Worm (Caenorhabditis elegans) whole organism, L4 larva: ENCODE measurements around the gene C29E4.15.
A peak's percentile ranks its signal among the peaks of the same experiment; 100 is the strongest.

Experiments
- D1046.2 ChIP-seq: fragments of 200-800 bp; sonication (Bioruptor generic); IDR thresholded peaks from 2 replicates; pipeline ENCODE4 v1.3.6; 2022; ENCODE audit warnings: missing genetic modification characterization, missing compliant biosample characterization
- F26F4.8 ChIP-seq: fragments of 200-800 bp; sonication (Bioruptor generic); conservative IDR thresholded peaks from 2 replicates; pipeline ENCODE4 v1.3.6; 2022; ENCODE audit warnings: missing genetic modification characterization, missing compliant biosample characterization
- F44E2.7 ChIP-seq: fragments of 200-800 bp; sonication (Bioruptor generic); IDR thresholded peaks from 2 replicates; pipeline ENCODE4 v2.1.2; 2022; ENCODE audit warnings: missing genetic modification characterization, missing compliant biosample characterization
- aha-1 ChIP-seq: fragments of 150-350 bp; peaks from one replicate; lab custom pipeline; 2014; ENCODE audit warnings: missing biosample characterization, missing genetic modification characterization
- aly-2 ChIP-seq: sonication (generic microtip); optimal IDR thresholded peaks from 2 replicates; lab custom pipeline; 2018; ENCODE audit warnings: missing biosample characterization, missing genetic modification characterization
- arid-1 ChIP-seq: fragments of 200-800 bp; sonication (Bioruptor generic); conservative IDR thresholded peaks from 2 replicates; pipeline ENCODE4 v1.3.6; 2022; ENCODE audit warnings: missing genetic modification reagents, missing genetic modification characterization, missing compliant biosample characterization
- ctbp-1 ChIP-seq: fragments of 200-800 bp; sonication (Bioruptor generic); IDR thresholded peaks from 2 replicates; pipeline ENCODE4 v1.3.6; 2022; ENCODE audit warnings: missing genetic modification reagents, missing genetic modification characterization, missing compliant biosample characterization
- daf-12 ChIP-seq: fragments of 150-350 bp; optimal IDR thresholded peaks from 2 replicates; lab custom pipeline; 2014; ENCODE audit warnings: missing biosample characterization, missing genetic modification reagents, missing genetic modification characterization
- egl-27 ChIP-seq: sonication (generic microtip); optimal IDR thresholded peaks from 3 replicates; lab custom pipeline; 2017; ENCODE audit warnings: missing biosample characterization, missing genetic modification reagents, missing genetic modification characterization
- egl-43 ChIP-seq: fragments of 200-800 bp; sonication (Bioruptor generic); IDR thresholded peaks from 2 replicates; pipeline ENCODE4 v1.3.6; 2022; ENCODE audit warnings: missing genetic modification reagents, missing genetic modification characterization, missing compliant biosample characterization
- fkh-10 ChIP-seq: fragments of 150-350 bp; optimal IDR thresholded peaks from 2 replicates; lab custom pipeline; 2014; ENCODE audit warnings: missing biosample characterization, missing genetic modification reagents, missing genetic modification characterization
- lin-1 ChIP-seq: fragments of 200-800 bp; sonication (Bioruptor generic); IDR thresholded peaks from 2 replicates; pipeline ENCODE4 v1.3.6; 2022; ENCODE audit warnings: missing genetic modification reagents, missing genetic modification characterization, missing compliant biosample characterization
- lin-13 ChIP-seq: fragments of 150-350 bp; optimal IDR thresholded peaks from 2 replicates; lab custom pipeline; 2014; ENCODE audit warnings: missing biosample characterization, missing genetic modification reagents, missing genetic modification characterization
- lin-29 ChIP-seq: fragments of 200-800 bp; sonication (Bioruptor generic); IDR thresholded peaks from 2 replicates; pipeline ENCODE4 v1.3.6; 2022; ENCODE audit warnings: missing genetic modification reagents, missing genetic modification characterization, missing compliant biosample characterization
- lin-39 ChIP-seq: fragments of 150-350 bp; optimal IDR thresholded peaks from 2 replicates; lab custom pipeline; 2014; ENCODE audit warnings: missing biosample characterization, missing genetic modification reagents, missing genetic modification characterization
- mes-2 ChIP-seq: sonication (generic microtip); optimal IDR thresholded peaks from 2 replicates; lab custom pipeline; 2016; ENCODE audit warnings: missing genotype, mild to moderate bottlenecking, missing genetic modification characterization, missing compliant biosample characterization; ENCODE audit not compliant: poor library complexity, severe bottlenecking
- nhr-11 ChIP-seq: fragments of 150-350 bp; optimal IDR thresholded peaks from 2 replicates; lab custom pipeline; 2014; ENCODE audit warnings: missing biosample characterization, missing genetic modification characterization
- nhr-111 ChIP-seq: fragments of 200-800 bp; sonication (Bioruptor generic); optimal IDR thresholded peaks from 2 replicates; lab custom pipeline; 2018; ENCODE audit warnings: mild to moderate bottlenecking, missing genetic modification characterization, missing compliant biosample characterization
- nhr-41 ChIP-seq: fragments of 200-800 bp; sonication (Bioruptor generic); IDR thresholded peaks from 2 replicates; pipeline ENCODE4 v1.3.6; 2022; ENCODE audit warnings: missing genetic modification reagents, missing genetic modification characterization, missing compliant biosample characterization
- nhr-76 ChIP-seq: fragments of 150-350 bp; optimal IDR thresholded peaks from 2 replicates; lab custom pipeline; 2014; ENCODE audit warnings: missing biosample characterization, missing genetic modification characterization
- set-16 ChIP-seq: fragments of 200-800 bp; sonication (Bioruptor generic); IDR thresholded peaks from 2 replicates; pipeline ENCODE4 v1.3.6; 2022; ENCODE audit warnings: missing genetic modification reagents, missing genetic modification characterization, missing compliant biosample characterization
- skn-1 ChIP-seq: fragments of 150-350 bp; optimal IDR thresholded peaks from 2 replicates; lab custom pipeline; 2014; ENCODE audit warnings: missing biosample characterization, missing genetic modification characterization
- snpc-1.2 ChIP-seq: fragments of 200-800 bp; sonication (Bioruptor generic); IDR thresholded peaks from 2 replicates; pipeline ENCODE4 v1.3.6; 2022; ENCODE audit warnings: missing genetic modification reagents, missing genetic modification characterization, missing compliant biosample characterization
- unc-130 ChIP-seq: sonication (generic microtip); optimal IDR thresholded peaks from 2 replicates; lab custom pipeline; 2016; ENCODE audit warnings: missing genetic modification reagents, missing genetic modification characterization, missing compliant biosample characterization
- unc-39 ChIP-seq: sonication (generic microtip); optimal IDR thresholded peaks from 2 replicates; lab custom pipeline; 2017; ENCODE audit warnings: missing biosample characterization, missing genetic modification characterization
- vab-7 ChIP-seq: fragments of 200-800 bp; sonication (Bioruptor generic); IDR thresholded peaks from 2 replicates; pipeline ENCODE4 v1.3.6; 2022; ENCODE audit warnings: missing genetic modification reagents, missing genetic modification characterization, missing compliant biosample characterization
- zfp-3 ChIP-seq: fragments of 200-800 bp; sonication (Bioruptor generic); conservative IDR thresholded peaks from 2 replicates; pipeline ENCODE4 v1.3.6; 2022; ENCODE audit warnings: missing genetic modification reagents, missing genetic modification characterization, missing compliant biosample characterization
- ztf-7 ChIP-seq: fragments of 150-350 bp; optimal IDR thresholded peaks from 2 replicates; lab custom pipeline; 2014; ENCODE audit warnings: missing biosample characterization, missing genetic modification characterization

C29E4.15 gene

DNA sequence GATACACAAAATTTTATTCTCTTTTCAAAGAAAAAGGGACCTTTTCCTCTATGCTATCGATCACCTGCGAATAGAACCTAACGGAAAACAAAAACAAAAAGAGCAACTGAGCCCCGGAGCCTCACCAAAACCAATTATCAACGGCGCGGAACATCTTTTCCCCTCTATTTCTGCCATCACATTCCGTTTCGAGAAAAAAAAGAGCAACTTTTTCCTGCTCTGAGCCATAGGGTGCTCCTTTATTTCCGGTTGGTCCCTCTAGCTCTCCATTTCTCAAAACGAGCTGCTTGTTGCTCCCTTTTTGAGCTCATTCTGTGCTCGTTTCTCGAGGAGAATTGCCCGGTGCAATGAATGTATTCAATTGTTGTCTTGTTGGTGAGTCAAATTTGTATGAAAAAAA, 27.2 kb downstream of the C29E4.15 start, which contains the start of gene clp-1:
TSS of gene clp-1 (plus strand) at position 301 of the 400 bp plus-strand sequence.
- TF ChIP-seq zfp-3 (GFP tag; lab: Robert Waterston, UW), result no peak
- no peak for TF ChIP-seq nhr-111 (GFP tag; lab: Kevin White, UChicago)
- 0 out of 2 replicates have a peak, but pooled peaks have one; percentile 16 for TF ChIP-seq egl-43 (GFP tag; lab: Robert Waterston, UW)
- TF ChIP-seq, all 104 proteins: peak for 1

DNA sequence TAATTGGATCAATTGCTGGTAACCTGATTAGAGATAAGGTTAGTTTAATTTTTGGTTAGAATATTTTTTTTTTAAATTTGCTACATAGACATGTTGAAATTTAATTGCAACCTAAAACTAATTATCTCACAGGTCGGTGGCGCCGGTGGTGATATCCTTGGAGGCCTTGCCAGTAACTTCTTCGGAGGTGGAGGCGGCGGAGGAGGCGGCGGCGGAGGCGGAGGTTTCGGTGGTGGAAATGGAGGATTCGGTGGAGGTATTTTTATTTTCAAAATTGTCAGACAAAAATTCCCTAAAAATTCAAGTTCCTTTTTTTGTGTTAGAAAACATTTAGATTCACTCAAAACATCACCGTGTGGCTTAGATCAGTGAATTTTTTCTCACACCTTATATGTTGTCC, 28.8 kb downstream of the C29E4.15 start:
- TF ChIP-seq set-16 (peak; percentile 66), egl-27 (tag; lab: Kevin White, UChicago) (no peak)

DNA sequence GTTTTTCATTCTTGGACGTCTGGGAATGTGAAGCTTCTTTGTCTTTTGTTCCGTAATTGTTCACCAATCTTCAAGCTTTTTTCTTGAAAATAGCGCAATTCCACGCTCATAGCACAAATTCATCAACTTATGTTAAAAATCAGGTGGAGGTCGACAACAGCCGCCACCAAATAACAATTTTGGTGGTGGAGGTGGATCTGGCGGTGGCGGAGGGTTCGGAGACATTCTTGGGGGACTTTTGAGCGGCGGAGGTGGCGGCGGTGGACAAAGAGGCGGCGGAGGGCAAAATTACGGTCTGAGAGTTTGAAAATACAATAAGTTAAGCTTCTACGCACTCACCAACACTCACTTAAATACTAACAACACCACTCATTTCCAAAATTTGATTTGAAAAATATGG, 29.5 kb downstream of the C29E4.15 start:
- TF ChIP-seq ctbp-1 (GFP tag; lab: Robert Waterston, UW), result no peak
- TF ChIP-seq arid-1 (GFP tag; lab: Robert Waterston, UW), result no peak
- TF ChIP-seq aly-2 (tag; lab: Kevin White, UChicago), result no peak
- no peak for TF ChIP-seq lin-13 (GFP tag; lab: Kevin White, UChicago)
- peak; percentile 11 for TF ChIP-seq aha-1 (tag; lab: Kevin White, UChicago)
- TF ChIP-seq daf-12 (tag; lab: Kevin White, UChicago), result no peak
- peak; percentile 64 for TF ChIP-seq set-16
- TF ChIP-seq F44E2.7 (GFP tag; lab: Robert Waterston, UW), result no peak
- TF ChIP-seq D1046.2 (GFP tag; lab: Robert Waterston, UW), result peak; percentile 57; the same call in 1 of the 2 replicates
- TF ChIP-seq snpc-1.2 (GFP tag; lab: Robert Waterston, UW), result 0 out of 2 replicates have a peak, but pooled peaks have one; percentile 8

DNA sequence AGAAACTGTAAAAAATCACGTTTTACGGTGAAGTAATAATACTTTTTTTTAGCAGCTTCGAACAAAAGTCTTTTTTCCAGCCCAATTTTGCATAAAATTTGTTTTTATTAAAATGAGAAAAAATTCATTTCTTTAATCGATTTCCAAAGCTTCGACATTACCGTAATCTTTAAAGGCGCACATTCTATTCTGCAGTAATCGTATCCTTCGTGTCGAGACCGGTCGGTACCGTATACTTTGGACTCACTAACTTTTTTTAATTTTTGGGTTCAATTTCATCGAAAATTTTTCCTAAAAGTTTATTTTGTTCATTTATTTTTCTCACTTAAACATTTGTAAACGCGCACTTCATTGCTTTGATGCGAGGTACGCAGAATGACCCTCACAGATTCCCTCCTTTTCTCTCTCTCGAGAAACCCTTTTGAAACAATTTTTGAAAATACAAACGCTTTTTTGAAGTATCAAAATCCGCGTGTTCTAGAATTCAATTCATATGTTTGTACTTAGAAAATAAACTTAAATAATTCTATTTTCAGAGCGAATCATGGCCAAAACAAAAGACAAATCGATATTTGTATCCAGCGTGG, 34.3 kb downstream of the C29E4.15 start, which contains the start of gene hrpk-2:
TSS of gene hrpk-2 (plus strand) at position 537 of the 587 bp plus-strand sequence.
- TF ChIP-seq lin-29 (no peak), F26F4.8 (GFP tag; lab: Robert Waterston, UW) (no peak), nhr-76 (tag; lab: Kevin White, UChicago) (no peak), set-16 (no peak), nhr-111 (GFP tag; lab: Kevin White, UChicago) (no peak), mes-2 (tag; lab: Kevin White, UChicago) (no peak), lin-39 (tag; lab: Kevin White, UChicago) (no peak)

DNA sequence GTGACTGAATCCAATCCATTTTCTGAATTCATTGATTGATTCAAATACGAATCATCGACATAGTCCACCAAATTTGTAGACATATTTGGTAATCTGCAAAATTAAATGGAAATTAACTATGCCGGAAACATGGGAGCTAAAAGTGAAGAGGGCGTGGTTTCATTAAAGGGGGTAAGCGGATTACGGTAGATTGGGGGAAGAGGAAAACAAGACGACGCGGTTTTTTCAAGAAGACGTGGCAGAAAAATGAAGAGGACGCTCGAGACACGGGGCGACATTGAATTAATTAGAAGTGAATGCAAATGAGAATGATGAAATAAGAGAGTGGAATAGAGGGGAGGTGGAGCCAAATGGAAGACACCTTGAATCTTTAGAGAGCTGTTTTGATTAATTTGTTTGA, 43.9 kb downstream of the C29E4.15 start, which contains the start of gene npr-17:
TSS of gene npr-17 (minus strand) at position 101 of the 400 bp plus-strand sequence.
- TF ChIP-seq aha-1 (tag; lab: Kevin White, UChicago) (peak; percentile 50), vab-7 (GFP tag; lab: Robert Waterston, UW) (no peak), fkh-10 (no peak), unc-130 (GFP tag; lab: Kevin White, UChicago) (no peak), skn-1 (tag; lab: Kevin White, UChicago) (no peak), lin-1 (GFP tag; lab: Robert Waterston, UW) (no peak), nhr-41 (GFP tag; lab: Robert Waterston, UW) (no peak)

DNA sequence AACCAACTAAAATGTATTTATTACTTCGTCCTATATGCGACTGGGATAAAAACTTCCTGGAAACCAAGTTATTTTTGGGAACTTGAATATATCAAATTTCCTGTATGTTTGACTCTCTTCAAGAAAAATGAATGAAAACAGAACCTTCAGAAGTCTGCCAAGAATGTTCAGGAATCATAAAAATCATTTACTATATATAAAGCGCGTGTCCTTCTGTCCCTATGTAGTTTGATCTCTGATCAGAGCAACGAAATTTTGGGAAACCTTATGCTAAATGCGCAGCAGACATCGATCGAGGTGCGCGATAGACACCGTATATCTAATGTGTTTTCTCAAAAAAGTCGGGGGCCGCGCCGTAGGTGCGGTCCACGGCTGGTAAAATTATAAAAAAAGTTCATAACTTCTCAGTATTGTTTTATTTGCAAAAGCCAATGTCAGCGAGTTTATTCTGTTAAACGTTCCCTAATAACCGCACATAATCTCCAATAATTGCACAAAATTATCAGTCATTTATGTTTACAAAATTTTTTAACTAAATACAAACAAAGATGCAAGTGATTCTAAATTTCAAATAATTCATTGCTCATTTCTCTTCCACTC, 45.1 kb downstream of the C29E4.15 start:
- TF ChIP-seq unc-39 (no peak), mes-2 (tag; lab: Kevin White, UChicago) (no peak), nhr-11 (no peak), ztf-7 (tag; lab: Kevin White, UChicago) (no peak)
